Fruit fly (Drosophila melanogaster) whole organism, embryonic: ENCODE measurements around the gene CG17784.

ENCODE experiments used
- CG10147 ChIP-seq: fragments of 200-800 bp; sonication (Bioruptor generic); optimal IDR thresholded peaks from 2 replicates; lab custom pipeline; 2019; ENCODE audit warnings: missing biosample characterization, mild to moderate bottlenecking, missing genetic modification characterization, moderate library complexity
- CG1024 ChIP-seq: fragments of 200-800 bp; sonication (Bioruptor generic); IDR thresholded peaks from 2 replicates; pipeline ENCODE4 v1.3.6; 2022; ENCODE audit warnings: missing biosample characterization, missing genetic modification characterization
- CG10321 ChIP-seq: fragments of 200-800 bp; sonication (Bioruptor generic); IDR thresholded peaks from 2 replicates; pipeline ENCODE4 v1.3.6; 2022; ENCODE audit warnings: missing biosample characterization, missing genetic modification characterization
- CG10366 ChIP-seq: fragments of 200-800 bp; sonication (Bioruptor generic); IDR thresholded peaks from 2 replicates; pipeline ENCODE4 v1.3.6; 2022; ENCODE audit warnings: missing biosample characterization, missing genetic modification characterization
- CG10654 ChIP-seq: fragments of 200-800 bp; sonication (Bioruptor generic); optimal IDR thresholded peaks from 2 replicates; lab custom pipeline; 2016; ENCODE audit warnings: missing biosample characterization, missing genetic modification characterization
- CG12744 ChIP-seq: fragments of 200-800 bp; sonication (Bioruptor generic); optimal IDR thresholded peaks from 2 replicates; lab custom pipeline; 2016; ENCODE audit warnings: missing biosample characterization, missing genetic modification characterization
- CG13123 ChIP-seq: fragments of 200-800 bp; sonication (Bioruptor generic); optimal IDR thresholded peaks from 2 replicates; lab custom pipeline; 2016; ENCODE audit warnings: missing biosample characterization, missing genetic modification characterization
- CG13296 ChIP-seq: fragments of 200-800 bp; sonication (Bioruptor generic); optimal IDR thresholded peaks from 3 replicates; lab custom pipeline; 2018; ENCODE audit warnings: missing biosample characterization, mild to moderate bottlenecking, missing genetic modification characterization
- CG14050 ChIP-seq: fragments of 200-800 bp; sonication (Bioruptor generic); IDR thresholded peaks from 3 replicates; pipeline ENCODE4 v1.3.6; 2022; ENCODE audit warnings: missing biosample characterization, missing genetic modification characterization
- CG14860 ChIP-seq: fragments of 200-800 bp; sonication (Bioruptor generic); IDR thresholded peaks from 3 replicates; pipeline ENCODE4 v1.3.6; 2022; ENCODE audit warnings: missing biosample characterization, missing genetic modification characterization; ENCODE audit not compliant: partially characterized antibody
- CG16813 ChIP-seq: fragments of 200-800 bp; sonication (Bioruptor generic); IDR thresholded peaks from 3 replicates; pipeline ENCODE4 v1.3.6; 2022; ENCODE audit warnings: missing biosample characterization, missing genetic modification characterization; ENCODE audit not compliant: partially characterized antibody
- CG16815 ChIP-seq: fragments of 200-800 bp; sonication (Bioruptor generic); optimal IDR thresholded peaks from 3 replicates; lab custom pipeline; 2017; ENCODE audit warnings: missing biosample characterization, mild to moderate bottlenecking, missing genetic modification characterization
- CG17328 ChIP-seq: fragments of 200-800 bp; sonication (Bioruptor generic); IDR thresholded peaks from 2 replicates; pipeline ENCODE4 v1.3.6; 2022; ENCODE audit warnings: missing biosample characterization, missing genetic modification characterization
- CG17802 ChIP-seq: fragments of 200-800 bp; sonication (Bioruptor generic); optimal IDR thresholded peaks from 2 replicates; lab custom pipeline; 2018; ENCODE audit warnings: missing biosample characterization, mild to moderate bottlenecking, missing genetic modification characterization, moderate library complexity
- CG17829 ChIP-seq: fragments of 200-800 bp; optimal IDR thresholded peaks from 2 replicates; lab custom pipeline; 2019; ENCODE audit warnings: missing biosample characterization, mild to moderate bottlenecking, missing genetic modification characterization, moderate library complexity
- CG1792 ChIP-seq: fragments of 200-800 bp; sonication (Bioruptor generic); optimal IDR thresholded peaks from 2 replicates; lab custom pipeline; 2016; ENCODE audit warnings: missing biosample characterization, missing genetic modification characterization
- CG2875 ChIP-seq: fragments of 200-800 bp; sonication (Bioruptor generic); optimal IDR thresholded peaks from 2 replicates; lab custom pipeline; 2017; ENCODE audit warnings: missing biosample characterization, mild to moderate bottlenecking, missing genetic modification characterization, missing genetic modification reagents
- CG31365 ChIP-seq: fragments of 200-800 bp; sonication (Bioruptor generic); optimal IDR thresholded peaks from 2 replicates; lab custom pipeline; 2018; ENCODE audit warnings: missing biosample characterization, mild to moderate bottlenecking, missing genetic modification characterization
- CG31388 ChIP-seq: fragments of 200-800 bp; sonication (Bioruptor generic); optimal IDR thresholded peaks from 2 replicates; lab custom pipeline; 2016; ENCODE audit warnings: missing biosample characterization, missing genetic modification characterization
- CG34376 ChIP-seq: fragments of 200-800 bp; sonication (Bioruptor generic); optimal IDR thresholded peaks from 2 replicates; lab custom pipeline; 2018; ENCODE audit warnings: missing biosample characterization, mild to moderate bottlenecking, missing genetic modification characterization
- CG3726 ChIP-seq: fragments of 200-800 bp; sonication (Bioruptor generic); IDR thresholded peaks from 3 replicates; pipeline ENCODE4, ENCODE4 v1.3.6; 2022; ENCODE audit warnings: missing biosample characterization, missing genetic modification characterization
- CG3847 ChIP-seq: fragments of 200-800 bp; sonication (Bioruptor generic); IDR thresholded peaks from 2 replicates; pipeline ENCODE4 v1.3.6; 2022; ENCODE audit warnings: missing biosample characterization, missing genetic modification characterization
- CG43689 ChIP-seq: fragments of 200-800 bp; sonication (Bioruptor generic); IDR thresholded peaks from 2 replicates; pipeline ENCODE4 v1.3.6; 2022; ENCODE audit warnings: missing biosample characterization, missing genetic modification characterization
- CG9609 ChIP-seq: fragments of 200-800 bp; sonication (Bioruptor generic); optimal IDR thresholded peaks from 3 replicates; lab custom pipeline; 2016; ENCODE audit warnings: missing biosample characterization, missing genetic modification characterization
- CkIIα-i1 ChIP-seq: fragments of 200-800 bp; sonication (Bioruptor generic); IDR thresholded peaks from 2 replicates; pipeline ENCODE4 v1.3.6; 2022; ENCODE audit warnings: missing biosample characterization, missing genetic modification characterization
- CrebB ChIP-seq: fragments of 200-800 bp; sonication (Bioruptor generic); optimal IDR thresholded peaks from 3 replicates; lab custom pipeline; 2018; ENCODE audit warnings: missing biosample characterization, mild to moderate bottlenecking, missing genetic modification characterization
- Dad ChIP-seq: fragments of 200-800 bp; sonication (Bioruptor generic); optimal IDR thresholded peaks from 3 replicates; lab custom pipeline; 2016; ENCODE audit warnings: missing biosample characterization, missing genetic modification characterization
- Deaf1 ChIP-seq: fragments of 200-800 bp; optimal IDR thresholded peaks from 3 replicates; lab custom pipeline; 2019; ENCODE audit warnings: missing biosample characterization, mild to moderate bottlenecking, missing genetic modification characterization, moderate library complexity
- Dll ChIP-seq: fragments of 200-800 bp; sonication (Bioruptor generic); IDR thresholded peaks from 4 replicates; pipeline ENCODE4 v1.3.6; 2022; ENCODE audit warnings: missing biosample characterization, missing genetic modification characterization; ENCODE audit not compliant: partially characterized antibody
- MBD-R2 ChIP-seq: fragments of 200-800 bp; sonication (Bioruptor generic); IDR thresholded peaks from 2 replicates; pipeline ENCODE4 v1.3.6; 2022; ENCODE audit warnings: missing biosample characterization, missing genetic modification characterization
- Mes4 ChIP-seq: fragments of 200-800 bp; sonication (Bioruptor generic); optimal IDR thresholded peaks from 2 replicates; lab custom pipeline; 2016; ENCODE audit warnings: missing biosample characterization, missing genetic modification characterization
- Rx ChIP-seq: fragments of 200-800 bp; sonication (Bioruptor generic); IDR thresholded peaks from 2 replicates; pipeline ENCODE4 v1.3.6; 2022; ENCODE audit warnings: missing biosample characterization, missing genetic modification characterization
- Ssrp ChIP-seq: fragments of 200-800 bp; sonication (Bioruptor generic); optimal IDR thresholded peaks from 2 replicates; lab custom pipeline; 2018; ENCODE audit warnings: missing biosample characterization, mild to moderate bottlenecking, missing genetic modification characterization, moderate library complexity
- aop ChIP-seq: fragments of 200-800 bp; sonication (Bioruptor generic); IDR thresholded peaks from 2 replicates; pipeline ENCODE4 v1.3.6; 2022; ENCODE audit warnings: missing biosample characterization, missing genetic modification characterization
- ap ChIP-seq: fragments of 200-800 bp; sonication (Bioruptor generic); IDR thresholded peaks from 2 replicates; pipeline ENCODE4 v1.3.6; 2022; ENCODE audit warnings: missing biosample characterization, missing genetic modification characterization
- bcd ChIP-seq: fragments of 200-800 bp; sonication (Bioruptor generic); optimal IDR thresholded peaks from 2 replicates; lab custom pipeline; 2017; ENCODE audit warnings: missing biosample characterization, mild to moderate bottlenecking, missing genetic modification characterization
- br ChIP-seq: fragments of >200 bp; optimal IDR thresholded peaks from 2 replicates; lab custom pipeline; 2017
- cad ChIP-seq: fragments of >200 bp; optimal IDR thresholded peaks from 2 replicates; lab custom pipeline; 2017; ENCODE audit warnings: missing biosample characterization, missing genetic modification characterization
- corto ChIP-seq: fragments of 200-800 bp; sonication (Bioruptor generic); optimal IDR thresholded peaks from 2 replicates; lab custom pipeline; 2016; ENCODE audit warnings: missing biosample characterization, mild to moderate bottlenecking, missing genetic modification characterization, moderate library complexity
- danr ChIP-seq: fragments of 200-800 bp; sonication (Bioruptor generic); IDR thresholded peaks from 2 replicates; pipeline ENCODE4 v1.3.6; 2022; ENCODE audit warnings: missing biosample characterization, missing genetic modification characterization
- fu2 ChIP-seq: fragments of 200-800 bp; sonication (Bioruptor generic); optimal IDR thresholded peaks from 2 replicates; lab custom pipeline; 2016; ENCODE audit warnings: missing biosample characterization, missing genetic modification characterization
- gcm ChIP-seq: fragments of 200-800 bp; sonication (Bioruptor generic); optimal IDR thresholded peaks from 2 replicates; lab custom pipeline; 2019; ENCODE audit warnings: missing biosample characterization, mild to moderate bottlenecking, missing genetic modification characterization, moderate library complexity
- hbn ChIP-seq: fragments of 200-800 bp; sonication (Bioruptor generic); IDR thresholded peaks from 2 replicates; pipeline ENCODE4 v1.3.6; 2022; ENCODE audit warnings: missing biosample characterization, missing genetic modification characterization; ENCODE audit not compliant: partially characterized antibody
- inv ChIP-seq: fragments of 200-800 bp; sonication (Bioruptor generic); IDR thresholded peaks from 2 replicates; pipeline ENCODE4 v1.3.6; 2022; ENCODE audit warnings: missing biosample characterization, missing genetic modification characterization; ENCODE audit not compliant: partially characterized antibody
- lbe ChIP-seq: fragments of 200-800 bp; sonication (Bioruptor generic); optimal IDR thresholded peaks from 2 replicates; lab custom pipeline; 2016; ENCODE audit warnings: missing biosample characterization, mild to moderate bottlenecking, missing genetic modification characterization
- luna ChIP-seq: fragments of 200-800 bp; sonication (Bioruptor generic); optimal IDR thresholded peaks from 2 replicates; lab custom pipeline; 2016; ENCODE audit warnings: missing biosample characterization, missing genetic modification characterization
- mld ChIP-seq: fragments of 200-800 bp; sonication (Bioruptor generic); IDR thresholded peaks from 3 replicates; pipeline ENCODE4 v1.3.6; 2022; ENCODE audit warnings: missing biosample characterization, missing genetic modification characterization; ENCODE audit not compliant: partially characterized antibody
- nom ChIP-seq: fragments of 200-800 bp; sonication (Bioruptor generic); optimal IDR thresholded peaks from 2 replicates; lab custom pipeline; 2017; ENCODE audit warnings: missing biosample characterization, missing genetic modification characterization, mild to moderate bottlenecking, moderate library complexity, missing genetic modification reagents
- sd ChIP-seq: fragments of 200-800 bp; sonication (Bioruptor generic); optimal IDR thresholded peaks from 3 replicates; lab custom pipeline; 2018; ENCODE audit warnings: missing biosample characterization, mild to moderate bottlenecking, missing genetic modification characterization, moderate library complexity
- sens ChIP-seq: fragments of 200-800 bp; sonication (Bioruptor generic); peaks from one replicate; lab custom pipeline; 2016; ENCODE audit warnings: missing biosample characterization, missing genetic modification characterization
- sens-2 ChIP-seq: fragments of 200-800 bp; sonication (Bioruptor generic); IDR thresholded peaks from 2 replicates; pipeline ENCODE4 v1.3.6; 2022; ENCODE audit warnings: missing biosample characterization, missing genetic modification characterization
- sisA ChIP-seq: fragments of 200-800 bp; sonication (Bioruptor generic); IDR thresholded peaks from 2 replicates; pipeline ENCODE4 v1.3.6; 2022; ENCODE audit warnings: missing biosample characterization, missing genetic modification characterization

CG17784 gene

DNA sequence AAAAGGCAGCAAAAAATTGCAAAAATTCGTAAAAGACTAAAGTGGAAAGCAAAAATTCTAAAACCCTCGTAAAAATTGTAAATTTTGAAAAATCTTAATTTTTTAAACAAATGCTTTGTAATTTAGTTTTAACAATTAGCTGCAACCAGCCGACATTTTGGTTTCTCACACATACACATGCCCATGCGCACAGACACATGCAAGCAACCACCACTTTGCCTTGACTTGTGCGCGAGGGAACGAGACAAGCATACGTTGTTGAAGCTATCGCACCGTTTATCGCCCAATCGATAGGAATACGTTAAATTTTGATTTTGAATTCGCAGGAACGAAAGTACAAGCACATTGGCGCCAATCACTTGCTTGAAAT is 44.5 kb downstream of the CG17784 start:
- no peak for TF ChIP-seq Rx
- no peak for TF ChIP-seq sisA (GFP tag; lab: Robert Waterston, UW)
- no peak for TF ChIP-seq CG10654
- no peak for TF ChIP-seq CrebB (tag; lab: Kevin White, UChicago)
- peak; percentile 57 for TF ChIP-seq CG16813
- peak; percentile 62; the same call in 2 of the 3 replicates for TF ChIP-seq mld
- TF ChIP-seq ap (GFP tag; lab: Robert Waterston, UW), result no peak
- TF ChIP-seq luna (GFP tag; lab: Kevin White, UChicago), result no peak
- TF ChIP-seq CG12744, result no peak
- TF ChIP-seq CG1024 (GFP tag; lab: Robert Waterston, UW), result no peak
- no peak for TF ChIP-seq br
- no peak for TF ChIP-seq Mes4
- TF ChIP-seq gcm, result no peak
- peak; percentile 97 for TF ChIP-seq CG10321
- no peak for TF ChIP-seq CG1792 (GFP tag; lab: Kevin White, UChicago)
- peak; percentile 11; the same call in 1 of the 3 replicates for TF ChIP-seq CG14860 (GFP tag; lab: Robert Waterston, UW)
- peak; percentile 50; the same call in 1 of the 2 replicates for TF ChIP-seq hbn
- no peak for TF ChIP-seq CG10366 (GFP tag; lab: Robert Waterston, UW)
- TF ChIP-seq CG3847 (GFP tag; lab: Robert Waterston, UW), result no peak
- TF ChIP-seq CG16815 (GFP tag; lab: Kevin White, UChicago), result no peak
- no peak for TF ChIP-seq CG17802
- no peak for TF ChIP-seq Dad (GFP tag; lab: Kevin White, UChicago)
- TF ChIP-seq bcd, result no peak
- no peak for TF ChIP-seq CG13123
- no peak for TF ChIP-seq CG31365
- TF ChIP-seq sd (tag; lab: Kevin White, UChicago), result no peak
- no peak for TF ChIP-seq CG2875 (GFP tag; lab: Kevin White, UChicago)
- no peak for TF ChIP-seq CG14050 (GFP tag; lab: Robert Waterston, UW)
- peak; percentile 66; the same call in 3 of the 4 replicates for TF ChIP-seq Dll (GFP tag; lab: Robert Waterston, UW)
- no peak for TF ChIP-seq Ssrp
- TF ChIP-seq CG3726 (GFP tag; lab: Robert Waterston, UW), result no peak
- no peak for TF ChIP-seq lbe
- no peak for TF ChIP-seq cad (GFP tag; lab: Kevin White, UChicago)
- no peak for TF ChIP-seq CkIIα-i1 (GFP tag; lab: Robert Waterston, UW)
- no peak for TF ChIP-seq CG9609 (GFP tag; lab: Kevin White, UChicago)
- TF ChIP-seq aop (GFP tag; lab: Robert Waterston, UW), result no peak
- no peak for TF ChIP-seq CG43689 (GFP tag; lab: Robert Waterston, UW)
- TF ChIP-seq CG34376 (GFP tag; lab: Kevin White, UChicago), result peak; percentile 10
- no peak for TF ChIP-seq Deaf1 (tag; lab: Kevin White, UChicago)
- TF ChIP-seq CG13296, result no peak
- TF ChIP-seq sens-2 (GFP tag; lab: Robert Waterston, UW), result no peak
- no peak for TF ChIP-seq danr
- TF ChIP-seq fu2 (GFP tag; lab: Kevin White, UChicago), result no peak
- TF ChIP-seq CG31388 (GFP tag; lab: Kevin White, UChicago), result no peak
- peak; percentile 52; the same call in 1 of the 2 replicates for TF ChIP-seq inv (GFP tag; lab: Robert Waterston, UW)
- peak; percentile 28 for TF ChIP-seq CG17829 (tag; lab: Kevin White, UChicago)
- no peak for TF ChIP-seq nom (GFP tag; lab: Kevin White, UChicago)
- no peak for TF ChIP-seq corto (GFP tag; lab: Kevin White, UChicago)
- peak; percentile 90 for TF ChIP-seq sens
- no peak for TF ChIP-seq CG17328 (GFP tag; lab: Robert Waterston, UW)
- peak; percentile 49 for TF ChIP-seq MBD-R2 (GFP tag; lab: Robert Waterston, UW)
- TF ChIP-seq CG10147, result no peak
